Fruit fly (Drosophila melanogaster) whole organism: ENCODE measurements around the gene CG10163.

Source experiments
- CG8478 ChIP-seq: fragments of >200 bp; optimal IDR thresholded peaks from 2 replicates; lab custom pipeline; 2018; ENCODE audit warnings: inconsistent platforms
- Dll ChIP-seq: fragments of >200 bp; optimal IDR thresholded peaks from 2 replicates; lab custom pipeline; 2017
- EcR ChIP-seq, 2 experiments: fragments of >200 bp; optimal IDR thresholded peaks; 2 replicates each; lab custom pipeline; 2017; ENCODE audit warnings: missing biosample characterization in 2 of 2, missing genetic modification characterization in 2 of 2, missing genetic modification reagents in 2 of 2
- pan ChIP-seq: fragments of >200 bp; optimal IDR thresholded peaks from 2 replicates; lab custom pipeline; 2017
- psq ChIP-seq: fragments of >200 bp; optimal IDR thresholded peaks from 2 replicates; lab custom pipeline; 2017
- usp ChIP-seq: fragments of >200 bp; optimal IDR thresholded peaks from 2 replicates; lab custom pipeline; 2017; ENCODE audit warnings: missing biosample characterization, missing genetic modification characterization, mixed read lengths

dm6 chr3L:6296611-6297010, 38.1 kb upstream of the CG10163 start:
- TF ChIP-seq Dll (lab: Kevin White, UChicago) (no peak), usp (no peak), pan (no peak), CG8478 (no peak), psq (lab: Kevin White, UChicago) (no peak), EcR (GFP tag; optimal IDR thresholded peaks at IDR 0.05; lab: Kevin White, UChicago) (no peak)
